Worm (Caenorhabditis elegans) whole organism, L4 larva: ENCODE measurements around the gene rps-23.

Experiments
- F37D6.2 ChIP-seq: sonication (generic microtip); optimal IDR thresholded peaks from 2 replicates; lab custom pipeline; 2016; ENCODE audit warnings: mild to moderate bottlenecking, missing genetic modification characterization, missing compliant biosample characterization
- R02D3.7 ChIP-seq: fragments of 150-350 bp; sonication (generic microtip); optimal IDR thresholded peaks from 3 replicates; lab custom pipeline; 2014; ENCODE audit warnings: missing biosample characterization, missing genetic modification characterization
- T20F7.1 ChIP-seq: fragments of 200-800 bp; sonication (Bioruptor generic); optimal IDR thresholded peaks from 2 replicates; lab custom pipeline; 2018; ENCODE audit warnings: mild to moderate bottlenecking, missing genetic modification characterization, missing compliant biosample characterization
- Y105C5A.15 ChIP-seq: fragments of 200-800 bp; sonication (Bioruptor generic); IDR thresholded peaks from 2 replicates; pipeline ENCODE4 v1.3.6; 2022; ENCODE audit warnings: missing genetic modification characterization, missing compliant biosample characterization
- aha-1 ChIP-seq: fragments of 150-350 bp; peaks from one replicate; lab custom pipeline; 2014; ENCODE audit warnings: missing biosample characterization, missing genetic modification characterization
- ama-1 ChIP-seq: fragments of 150-350 bp; optimal IDR thresholded peaks from 2 replicates; lab custom pipeline; 2014; ENCODE audit warnings: inconsistent platforms, mixed read lengths
- ceh-32 ChIP-seq: sonication (generic microtip); optimal IDR thresholded peaks from 2 replicates; lab custom pipeline; 2016; ENCODE audit warnings: mild to moderate bottlenecking, missing genetic modification characterization, missing compliant biosample characterization; ENCODE audit not compliant: poor library complexity
- cey-2 ChIP-seq: sonication (generic microtip); optimal IDR thresholded peaks from 3 replicates; lab custom pipeline; 2017; ENCODE audit warnings: missing genetic modification characterization, mild to moderate bottlenecking, missing compliant biosample characterization, antibody characterized with exemption, borderline replicate concordance; ENCODE audit not compliant: insufficient read depth
- dmd-6 ChIP-seq: fragments of 200-800 bp; sonication (Bioruptor generic); IDR thresholded peaks from 2 replicates; pipeline ENCODE4 v1.3.6; 2022; ENCODE audit warnings: missing genetic modification reagents, missing genetic modification characterization, missing compliant biosample characterization
- dpl-1 ChIP-seq: fragments of 150-350 bp; optimal IDR thresholded peaks from 2 replicates; lab custom pipeline; 2014; ENCODE audit warnings: missing biosample characterization, missing genetic modification reagents, missing genetic modification characterization
- duxl-1 ChIP-seq: sonication (generic microtip); optimal IDR thresholded peaks from 2 replicates; lab custom pipeline; 2016; ENCODE audit warnings: mild to moderate bottlenecking, missing genetic modification characterization, moderate library complexity, missing compliant biosample characterization; ENCODE audit not compliant: poor library complexity
- egl-43 ChIP-seq: fragments of 200-800 bp; sonication (Bioruptor generic); IDR thresholded peaks from 2 replicates; pipeline ENCODE4 v1.3.6; 2022; ENCODE audit warnings: missing genetic modification reagents, missing genetic modification characterization, missing compliant biosample characterization
- fos-1 ChIP-seq: fragments of 150-350 bp; optimal IDR thresholded peaks from 2 replicates; lab custom pipeline; 2014; ENCODE audit warnings: missing biosample characterization, missing genetic modification characterization
- gei-8 ChIP-seq: fragments of 200-800 bp; sonication (Bioruptor generic); optimal IDR thresholded peaks from 2 replicates; lab custom pipeline; 2018; ENCODE audit warnings: mild to moderate bottlenecking, missing genetic modification characterization, missing compliant biosample characterization
- hlh-11 ChIP-seq: fragments of 200-800 bp; sonication (Bioruptor generic); optimal IDR thresholded peaks from 2 replicates; lab custom pipeline; 2018; ENCODE audit warnings: mild to moderate bottlenecking, missing genetic modification characterization, missing compliant biosample characterization
- hlh-30 ChIP-seq: sonication (generic microtip); optimal IDR thresholded peaks from 2 replicates; lab custom pipeline; 2017; ENCODE audit warnings: antibody characterized with exemption, mild to moderate bottlenecking, missing genetic modification characterization, missing compliant biosample characterization; ENCODE audit not compliant: insufficient read depth
- hmg-1.1 ChIP-seq: fragments of 200-800 bp; sonication (Bioruptor generic); IDR thresholded peaks from 2 replicates; pipeline ENCODE4 v1.3.6; 2022; ENCODE audit warnings: missing genetic modification reagents, missing genetic modification characterization, missing compliant biosample characterization
- jun-1 ChIP-seq: fragments of 150-350 bp; optimal IDR thresholded peaks from 2 replicates; lab custom pipeline; 2014; ENCODE audit warnings: missing biosample characterization, missing genetic modification reagents, missing genetic modification characterization
- lir-3 ChIP-seq: sonication (generic microtip); optimal IDR thresholded peaks from 2 replicates; lab custom pipeline; 2016; ENCODE audit warnings: mild to moderate bottlenecking, missing genetic modification characterization, missing compliant biosample characterization
- lsy-2 ChIP-seq, 2 experiments: fragments of 150-350 bp in 1 of 2; sonication (generic microtip) in 1 of 2; optimal IDR thresholded peaks; 2 replicates each; lab custom pipeline; 2014 to 2017; ENCODE audit warnings: missing biosample characterization in 2 of 2, missing genetic modification characterization in 2 of 2
- mdt-29 ChIP-seq: fragments of 200-800 bp; sonication (Bioruptor generic); IDR thresholded peaks from 2 replicates; pipeline ENCODE4 v1.3.6; 2022; ENCODE audit warnings: missing genetic modification reagents, missing genetic modification characterization, missing compliant biosample characterization
- mes-2 ChIP-seq: sonication (generic microtip); optimal IDR thresholded peaks from 2 replicates; lab custom pipeline; 2016; ENCODE audit warnings: missing genotype, mild to moderate bottlenecking, missing genetic modification characterization, missing compliant biosample characterization; ENCODE audit not compliant: poor library complexity, severe bottlenecking
- mxl-3 ChIP-seq: fragments of 200-800 bp; sonication (Bioruptor generic); optimal IDR thresholded peaks from 2 replicates; lab custom pipeline; 2018; ENCODE audit warnings: mild to moderate bottlenecking, missing genetic modification characterization, missing compliant biosample characterization
- nhr-11 ChIP-seq: fragments of 150-350 bp; optimal IDR thresholded peaks from 2 replicates; lab custom pipeline; 2014; ENCODE audit warnings: missing biosample characterization, missing genetic modification characterization
- nhr-111 ChIP-seq: fragments of 200-800 bp; sonication (Bioruptor generic); optimal IDR thresholded peaks from 2 replicates; lab custom pipeline; 2018; ENCODE audit warnings: mild to moderate bottlenecking, missing genetic modification characterization, missing compliant biosample characterization
- nhr-237 ChIP-seq: sonication (generic microtip); optimal IDR thresholded peaks from 2 replicates; lab custom pipeline; 2017; ENCODE audit warnings: missing biosample characterization, missing genetic modification characterization
- nhr-25 ChIP-seq: sonication (generic microtip); optimal IDR thresholded peaks from 2 replicates; lab custom pipeline; 2017; ENCODE audit warnings: missing genetic modification characterization, mild to moderate bottlenecking, missing compliant biosample characterization, antibody characterized with exemption, moderate library complexity, borderline replicate concordance; ENCODE audit not compliant: insufficient read depth
- nhr-28 ChIP-seq: fragments of 150-350 bp; optimal IDR thresholded peaks from 2 replicates; lab custom pipeline; 2014; ENCODE audit warnings: missing biosample characterization, missing genetic modification characterization
- nhr-41 ChIP-seq: fragments of 200-800 bp; sonication (Bioruptor generic); IDR thresholded peaks from 2 replicates; pipeline ENCODE4 v1.3.6; 2022; ENCODE audit warnings: missing genetic modification reagents, missing genetic modification characterization, missing compliant biosample characterization
- nhr-42 ChIP-seq: fragments of 200-800 bp; sonication (Bioruptor generic); IDR thresholded peaks from 2 replicates; pipeline ENCODE4 v1.3.6; 2022; ENCODE audit warnings: missing genetic modification characterization, missing compliant biosample characterization
- nhr-48 ChIP-seq: sonication (generic microtip); optimal IDR thresholded peaks from 2 replicates; lab custom pipeline; 2016; ENCODE audit warnings: mild to moderate bottlenecking, missing genetic modification characterization, missing compliant biosample characterization
- nhr-76 ChIP-seq: fragments of 150-350 bp; optimal IDR thresholded peaks from 2 replicates; lab custom pipeline; 2014; ENCODE audit warnings: missing biosample characterization, missing genetic modification characterization
- nhr-77 ChIP-seq: fragments of 150-350 bp; optimal IDR thresholded peaks from 2 replicates; lab custom pipeline; 2014; ENCODE audit warnings: missing biosample characterization, missing genetic modification characterization
- pqm-1 ChIP-seq: sonication (generic microtip); optimal IDR thresholded peaks from 2 replicates; lab custom pipeline; 2017; ENCODE audit warnings: missing biosample characterization, missing genetic modification characterization
- rbr-2 ChIP-seq: sonication (generic microtip); optimal IDR thresholded peaks from 2 replicates; lab custom pipeline; 2016; ENCODE audit warnings: missing genotype, missing genetic modification characterization, missing compliant biosample characterization
- saeg-2 ChIP-seq: fragments of 200-800 bp; sonication (Bioruptor generic); IDR thresholded peaks from 2 replicates; pipeline ENCODE4 v1.3.6; 2022; ENCODE audit warnings: missing genetic modification reagents, missing genetic modification characterization, missing compliant biosample characterization
- sdz-12 ChIP-seq: fragments of 200-800 bp; sonication (Bioruptor generic); optimal IDR thresholded peaks from 2 replicates; lab custom pipeline; 2018; ENCODE audit warnings: mild to moderate bottlenecking, missing genetic modification characterization, missing compliant biosample characterization
- spr-1 ChIP-seq: sonication (generic microtip); optimal IDR thresholded peaks from 2 replicates; lab custom pipeline; 2016; ENCODE audit warnings: mild to moderate bottlenecking, missing genetic modification characterization, missing compliant biosample characterization
- spr-3 ChIP-seq: fragments of 200-800 bp; sonication (Bioruptor generic); optimal IDR thresholded peaks from 2 replicates; lab custom pipeline; 2018; ENCODE audit warnings: mild to moderate bottlenecking, missing genetic modification characterization, missing compliant biosample characterization
- tra-1 ChIP-seq: fragments of 200-800 bp; sonication (Bioruptor generic); IDR thresholded peaks from 2 replicates; pipeline ENCODE4 v1.3.6; 2022; ENCODE audit warnings: missing genetic modification reagents, missing genetic modification characterization, missing compliant biosample characterization
- unc-130 ChIP-seq: sonication (generic microtip); optimal IDR thresholded peaks from 2 replicates; lab custom pipeline; 2016; ENCODE audit warnings: missing genetic modification reagents, missing genetic modification characterization, missing compliant biosample characterization
- unc-62 ChIP-seq, 3 experiments: fragments of 150-350 bp in 1 of 3; sonication (generic microtip); optimal IDR thresholded peaks in 2 of 3; peaks in 1 of 3; 1 replicate in 1 of 3; 2 replicates in 2 of 3; lab custom pipeline; 2014 to 2017; ENCODE audit warnings: missing biosample characterization in 3 of 3, missing genetic modification characterization in 3 of 3, missing genetic modification reagents in 3 of 3, missing genotype in 1 of 3
- vab-7 ChIP-seq: fragments of 200-800 bp; sonication (Bioruptor generic); IDR thresholded peaks from 2 replicates; pipeline ENCODE4 v1.3.6; 2022; ENCODE audit warnings: missing genetic modification reagents, missing genetic modification characterization, missing compliant biosample characterization
- zag-1 ChIP-seq: fragments of 150-350 bp; optimal IDR thresholded peaks from 2 replicates; lab custom pipeline; 2014; ENCODE audit warnings: missing biosample characterization, missing genetic modification characterization
- zfp-2 ChIP-seq: sonication (generic microtip); optimal IDR thresholded peaks from 2 replicates; lab custom pipeline; 2016; ENCODE audit warnings: mild to moderate bottlenecking, missing genetic modification characterization, missing compliant biosample characterization
- zfp-3 ChIP-seq: fragments of 200-800 bp; sonication (Bioruptor generic); conservative IDR thresholded peaks from 2 replicates; pipeline ENCODE4 v1.3.6; 2022; ENCODE audit warnings: missing genetic modification reagents, missing genetic modification characterization, missing compliant biosample characterization
- ztf-7 ChIP-seq: fragments of 150-350 bp; optimal IDR thresholded peaks from 2 replicates; lab custom pipeline; 2014; ENCODE audit warnings: missing biosample characterization, missing genetic modification characterization

rps-23 gene

ce11 chrIV:12399983-12400382, 9.1 kb upstream of the rps-23 start (continued):
- no peak for TF ChIP-seq nhr-42
- TF ChIP-seq F37D6.2 (tag; lab: Kevin White, UChicago), result no peak
- peak; percentile 47 for TF ChIP-seq T20F7.1 (GFP tag; lab: Kevin White, UChicago)
- TF ChIP-seq ama-1 (lab: Kevin White, UChicago), result no peak
- no peak for TF ChIP-seq saeg-2 (GFP tag; lab: Robert Waterston, UW)
- no peak for TF ChIP-seq R02D3.7 (tag; lab: Kevin White, UChicago)
- no peak for TF ChIP-seq aha-1 (tag; lab: Kevin White, UChicago)
- TF ChIP-seq sdz-12 (GFP tag; lab: Kevin White, UChicago), result no peak
- no peak for TF ChIP-seq egl-43 (GFP tag; lab: Robert Waterston, UW)
- TF ChIP-seq hmg-1.1, result no peak
- TF ChIP-seq nhr-237 (tag; lab: Kevin White, UChicago), result no peak
- no peak for TF ChIP-seq rbr-2 (tag; lab: Kevin White, UChicago)
- no peak for TF ChIP-seq lir-3
- TF ChIP-seq fos-1, result no peak
- TF ChIP-seq spr-3 (GFP tag; lab: Kevin White, UChicago), result no peak
- no peak for TF ChIP-seq mdt-29 (GFP tag; lab: Robert Waterston, UW)
- TF ChIP-seq nhr-41, result peak; percentile 93
- no peak for TF ChIP-seq zag-1
- TF ChIP-seq gei-8 (GFP tag; lab: Kevin White, UChicago), result no peak
- TF ChIP-seq dmd-6 (GFP tag; lab: Robert Waterston, UW), result peak; percentile 95
- no peak for TF ChIP-seq nhr-77
- TF ChIP-seq tra-1 (GFP tag; lab: Robert Waterston, UW), result peak; percentile 86
- TF ChIP-seq hlh-11 (tag; lab: Kevin White, UChicago), result peak; percentile 58
- no peak for TF ChIP-seq ceh-32 (tag; lab: Kevin White, UChicago)
- TF ChIP-seq mes-2 (tag; lab: Kevin White, UChicago), result no peak
- TF ChIP-seq nhr-11 (tag; lab: Kevin White, UChicago), result no peak
- TF ChIP-seq zfp-3 (GFP tag; lab: Robert Waterston, UW), result no peak

DNA sequence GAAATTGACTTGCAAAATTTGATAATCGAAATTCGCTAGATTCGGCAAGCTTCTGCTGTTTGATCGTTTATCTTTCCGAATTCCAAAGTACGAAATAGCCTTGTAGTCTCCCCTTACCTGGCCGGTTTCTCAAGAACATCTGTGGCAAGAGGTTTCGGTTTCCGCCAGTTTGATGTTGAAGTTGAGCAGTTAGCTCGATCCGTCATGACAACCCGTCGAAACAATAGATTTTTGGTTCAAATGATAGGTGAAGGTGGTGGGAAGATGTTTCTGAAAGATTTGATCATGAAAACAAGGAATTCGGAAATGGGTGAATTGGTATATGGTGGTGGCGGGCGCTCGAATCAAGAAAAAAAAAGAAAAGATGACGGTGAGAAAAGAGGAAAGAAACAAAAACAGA, 7.6 kb upstream of the rps-23 start, which contains the start of gene acs-20:
Gene acs-20 (minus strand): TSS at position 270 of the 400 bp plus-strand sequence.
- TF ChIP-seq cey-2 (no peak), ama-1 (lab: Kevin White, UChicago) (peak; percentile 1), unc-130 (GFP tag; lab: Kevin White, UChicago) (no peak), dmd-6 (GFP tag; lab: Robert Waterston, UW) (no peak), pqm-1 (tag; lab: Kevin White, UChicago) (no peak), fos-1 (no peak), unc-62 (GFP tag; optimal IDR thresholded peaks at IDR 0.05 in 1 of 2; lab: Kevin White, UChicago) (peak in 1 of 2 experiments; percentile 76), unc-62 (tag; optimal IDR thresholded peaks at IDR 0.05; lab: Kevin White, UChicago) (no peak), duxl-1 (tag; lab: Kevin White, UChicago) (no peak), ztf-7 (tag; lab: Kevin White, UChicago) (no peak), rbr-2 (tag; lab: Kevin White, UChicago) (no peak), Y105C5A.15 (GFP tag; lab: Robert Waterston, UW) (no peak), dpl-1 (GFP tag; lab: Kevin White, UChicago) (no peak), nhr-111 (GFP tag; lab: Kevin White, UChicago) (no peak), nhr-76 (no peak), spr-3 (GFP tag; lab: Kevin White, UChicago) (no peak)
- TF ChIP-seq, all 104 proteins: peak for 2

DNA sequence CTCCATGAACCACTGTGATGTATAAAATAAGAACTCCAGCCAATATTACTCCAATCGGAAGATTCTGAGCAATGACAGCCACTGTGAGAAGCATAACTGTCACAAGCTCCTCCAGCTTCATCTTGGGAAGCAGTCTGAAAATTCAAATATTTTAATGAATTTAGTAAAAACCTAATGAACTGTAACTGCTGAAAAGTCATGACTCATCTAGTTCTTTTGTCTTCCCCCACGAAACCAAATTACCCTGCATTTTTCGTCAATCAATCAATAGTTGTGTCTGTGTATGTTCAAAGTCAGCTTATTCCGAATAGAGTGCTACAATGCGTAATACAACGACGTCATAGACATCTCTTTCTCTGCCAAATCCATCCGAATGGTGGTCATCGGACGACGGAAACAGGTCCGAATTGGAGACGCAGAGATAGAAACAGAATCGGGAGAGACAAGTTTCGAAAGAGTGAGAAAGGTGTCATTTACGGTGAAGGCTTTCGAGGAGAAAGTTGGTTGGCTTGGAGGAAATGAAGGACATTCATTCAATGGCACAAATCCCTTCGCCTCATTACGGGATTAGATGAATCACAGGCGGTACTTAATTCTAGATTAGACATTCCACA, 5.9 kb upstream of the rps-23 start:
- TF ChIP-seq hlh-11 (tag; lab: Kevin White, UChicago) (peak; percentile 52), spr-1 (tag; lab: Kevin White, UChicago) (no peak), dpl-1 (GFP tag; lab: Kevin White, UChicago) (peak; percentile 13), mxl-3 (GFP tag; lab: Kevin White, UChicago) (peak; percentile 44), nhr-28 (tag; lab: Kevin White, UChicago) (peak; percentile 48), jun-1 (tag; lab: Kevin White, UChicago) (no peak), nhr-237 (tag; lab: Kevin White, UChicago) (no peak), aha-1 (tag; lab: Kevin White, UChicago) (peak; percentile 81), hlh-30 (tag; lab: Kevin White, UChicago) (peak; percentile 59), zfp-2 (tag; lab: Kevin White, UChicago) (no peak), vab-7 (GFP tag; lab: Robert Waterston, UW) (no peak), nhr-48 (peak; percentile 46), nhr-25 (tag; lab: Kevin White, UChicago) (peak; percentile 8), unc-62 (GFP tag; optimal IDR thresholded peaks at IDR 0.05 in 1 of 2; lab: Kevin White, UChicago) (peak in 1 of 2 experiments; percentile 57), unc-62 (tag; optimal IDR thresholded peaks at IDR 0.05; lab: Kevin White, UChicago) (no peak), lsy-2 (tag; optimal IDR thresholded peaks at IDR 0.05; lab: Kevin White, UChicago) (peak in 1 of 2 experiments; percentile 51)
